Worm (Caenorhabditis elegans) whole organism, midembryonic: ENCODE results near the gene lim-4.

Experiments
- T22C8.4 ChIP-seq: fragments of 200-800 bp; sonication (Bioruptor generic); IDR thresholded peaks from 2 replicates; pipeline ENCODE4 v1.3.6; 2022; ENCODE audit warnings: missing genetic modification characterization, missing compliant biosample characterization
- cog-1 ChIP-seq: sonication (generic microtip); optimal IDR thresholded peaks from 2 replicates; lab custom pipeline; 2016; ENCODE audit warnings: missing genetic modification characterization, missing compliant biosample characterization
- flt-1 ChIP-seq: fragments of 200-800 bp; sonication (Bioruptor generic); IDR thresholded peaks from 2 replicates; pipeline ENCODE4 v1.3.6; 2022; ENCODE audit warnings: missing genetic modification characterization, missing compliant biosample characterization
- klf-2 ChIP-seq: fragments of 200-800 bp; sonication (Bioruptor generic); conservative IDR thresholded peaks from 2 replicates; pipeline ENCODE4 v1.3.6; 2022; ENCODE audit warnings: missing genetic modification reagents, missing genetic modification characterization, missing compliant biosample characterization
- med-1 ChIP-seq: sonication (generic microtip); optimal IDR thresholded peaks from 2 replicates; lab custom pipeline; 2017; ENCODE audit warnings: missing genetic modification characterization, mild to moderate bottlenecking, missing compliant biosample characterization, antibody characterized with exemption, missing genetic modification reagents; ENCODE audit not compliant: insufficient read depth
- ref-1 ChIP-seq: fragments of 200-800 bp; sonication (Bioruptor generic); conservative IDR thresholded peaks from 2 replicates; pipeline ENCODE4 v1.3.6; 2022; ENCODE audit warnings: missing genetic modification reagents, missing genetic modification characterization, missing compliant biosample characterization
- tab-1 ChIP-seq: fragments of 200-800 bp; sonication (Bioruptor generic); IDR thresholded peaks from 2 replicates; pipeline ENCODE4 v1.3.6; 2022; ENCODE audit warnings: missing genetic modification characterization, missing compliant biosample characterization
- ztf-23 ChIP-seq: fragments of 200-800 bp; sonication (Bioruptor generic); IDR thresholded peaks from 2 replicates; pipeline ENCODE4 v1.3.6; 2022; ENCODE audit warnings: missing genetic modification reagents, missing genetic modification characterization, missing compliant biosample characterization
- ztf-29 ChIP-seq: fragments of 200-800 bp; sonication (Bioruptor generic); IDR thresholded peaks from 2 replicates; pipeline ENCODE4 v1.3.6; 2022; ENCODE audit warnings: missing genetic modification reagents, missing genetic modification characterization, missing compliant biosample characterization

Gene lim-4

DNA sequence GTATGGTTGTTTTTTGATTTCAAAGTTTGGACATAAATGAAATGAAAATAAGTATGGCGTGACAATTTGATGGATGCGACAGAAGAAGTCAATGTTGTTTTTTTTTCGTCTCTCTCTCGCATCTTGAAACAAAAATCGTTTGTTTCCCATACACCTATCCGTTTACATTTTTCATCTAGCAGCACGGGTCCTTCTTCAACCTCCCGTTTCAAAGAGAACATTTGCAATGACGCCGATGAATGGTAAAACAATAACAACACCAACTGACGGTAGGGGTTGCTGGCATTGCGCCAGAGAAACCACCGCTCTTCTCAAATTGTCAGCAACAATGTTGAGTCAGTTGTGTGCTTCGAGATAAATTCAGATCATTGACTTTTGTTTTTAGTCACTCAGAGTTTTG is 34.2 kb downstream of the lim-4 start:
- TF ChIP-seq klf-2 (GFP tag; lab: Robert Waterston, UW) (no peak), T22C8.4 (no peak), ref-1 (GFP tag; lab: Robert Waterston, UW) (no peak), tab-1 (GFP tag; lab: Robert Waterston, UW) (no peak), cog-1 (tag; lab: Kevin White, UChicago) (no peak), med-1 (GFP tag; lab: Kevin White, UChicago) (no peak), flt-1 (GFP tag; lab: Robert Waterston, UW) (no peak), ztf-29 (no peak), ztf-23 (GFP tag; lab: Robert Waterston, UW) (no peak)

DNA sequence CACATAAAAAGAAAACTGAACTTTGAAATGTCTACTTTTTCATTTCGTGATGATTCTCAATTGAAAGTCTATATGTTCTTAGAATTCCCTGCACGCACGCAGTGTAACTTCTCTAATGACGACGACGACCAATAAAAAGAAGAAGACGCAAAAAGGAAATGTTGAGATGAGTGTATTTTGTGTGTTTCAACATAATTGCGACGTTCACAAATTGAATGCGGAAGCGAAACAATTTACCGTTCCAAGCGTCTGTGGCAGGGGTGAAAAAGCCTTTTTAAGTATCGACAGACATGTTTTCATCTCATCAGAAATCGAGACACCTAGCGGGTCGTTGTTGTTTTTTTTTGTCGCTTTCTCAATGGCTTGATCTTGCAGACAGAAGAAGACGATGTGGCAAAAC is 34.7 kb downstream of the lim-4 start:
- no peak for TF ChIP-seq flt-1 (GFP tag; lab: Robert Waterston, UW)
- TF ChIP-seq tab-1 (GFP tag; lab: Robert Waterston, UW), result no peak

DNA sequence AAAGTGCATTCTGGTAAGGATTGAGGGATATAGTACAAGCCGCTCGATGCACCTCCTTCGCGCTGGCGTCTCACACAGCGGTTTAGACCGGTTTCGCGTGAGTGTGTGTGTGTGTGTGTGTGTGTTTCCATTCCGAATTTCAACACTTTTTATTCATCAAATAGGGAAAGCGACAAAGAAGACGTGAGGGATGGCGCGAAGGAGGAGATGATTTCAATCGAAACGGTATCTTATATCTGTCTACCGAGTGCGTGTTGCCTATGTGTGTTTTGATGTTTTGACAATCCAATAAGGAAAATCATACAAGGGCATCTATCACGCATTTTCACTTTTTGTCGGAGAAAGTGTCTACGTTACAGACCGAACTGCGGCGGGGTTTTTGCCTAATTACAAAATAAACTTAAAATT is 35.6 kb downstream of the lim-4 start:
- TF ChIP-seq ztf-29 (no peak), ztf-23 (GFP tag; lab: Robert Waterston, UW) (no peak), tab-1 (GFP tag; lab: Robert Waterston, UW) (no peak), ref-1 (GFP tag; lab: Robert Waterston, UW) (no peak), flt-1 (GFP tag; lab: Robert Waterston, UW) (no peak), T22C8.4 (no peak), klf-2 (GFP tag; lab: Robert Waterston, UW) (no peak), med-1 (GFP tag; lab: Kevin White, UChicago) (no peak), cog-1 (tag; lab: Kevin White, UChicago) (no peak)

DNA sequence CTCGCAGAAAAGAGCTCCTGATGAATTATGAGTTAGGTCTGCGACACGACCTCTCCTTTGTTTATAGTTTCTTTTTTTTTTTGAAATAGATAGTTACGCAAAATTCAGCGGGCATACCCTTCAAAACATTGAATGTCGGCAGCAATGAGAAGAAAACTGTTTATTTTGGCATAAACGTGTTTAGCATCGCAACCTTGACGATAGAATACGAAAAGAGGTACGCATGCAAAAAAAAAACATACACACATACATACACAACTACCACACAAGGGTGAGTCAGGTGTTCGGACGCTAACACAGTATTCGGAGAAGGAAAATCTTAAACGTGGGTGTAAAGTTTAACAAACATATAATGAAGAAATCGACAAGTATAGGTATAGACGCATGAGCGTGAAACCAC is 37.7 kb downstream of the lim-4 start:
- TF ChIP-seq cog-1 (tag; lab: Kevin White, UChicago) (no peak), T22C8.4 (no peak), ztf-23 (GFP tag; lab: Robert Waterston, UW) (0 out of 2 replicates have a peak, but pooled peaks have one; percentile 30)

DNA sequence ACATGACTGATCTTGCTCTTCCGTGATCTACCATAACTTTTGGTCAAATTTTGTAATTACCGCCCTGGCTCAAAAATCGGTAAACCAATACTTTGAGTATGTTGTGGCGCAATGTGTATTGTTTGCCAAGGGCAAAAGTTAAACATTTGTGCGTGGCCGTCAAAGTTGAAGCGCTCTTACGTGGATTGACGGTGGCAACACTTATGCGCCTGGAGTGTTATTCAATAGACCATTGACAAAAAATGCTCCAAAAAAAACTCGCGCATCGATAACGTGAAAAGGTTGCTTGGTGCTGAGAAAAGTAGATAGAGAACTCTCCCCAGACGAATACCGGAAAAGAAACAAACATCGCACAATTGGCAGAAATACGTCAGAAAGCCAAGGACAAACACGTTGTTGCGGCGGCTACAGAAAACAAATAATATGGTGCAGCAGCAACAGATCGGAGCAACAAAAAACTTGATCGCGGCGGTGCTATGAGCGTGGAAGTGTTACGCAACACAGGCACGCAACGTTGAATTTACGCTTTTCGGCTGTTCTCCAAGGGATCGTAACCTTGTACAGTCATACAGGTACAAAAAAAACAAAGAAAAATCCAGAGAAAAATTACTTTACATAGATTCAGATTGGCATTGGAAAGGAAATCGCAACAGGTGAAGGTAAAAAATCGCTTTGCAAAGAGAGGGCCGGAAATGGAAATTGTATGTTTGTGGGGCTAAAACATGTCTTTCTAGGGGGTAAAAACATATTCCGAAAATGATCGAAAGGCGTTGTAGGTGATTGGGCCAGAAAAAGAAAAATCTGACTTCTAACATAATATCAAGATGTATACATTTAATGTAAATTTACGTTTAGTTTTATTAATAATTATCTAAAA is 39.1 kb downstream of the lim-4 start:
- no peak for TF ChIP-seq klf-2 (GFP tag; lab: Robert Waterston, UW)
- TF ChIP-seq ztf-29, result no peak
- no peak for TF ChIP-seq ztf-23 (GFP tag; lab: Robert Waterston, UW)
- no peak for TF ChIP-seq T22C8.4
- TF ChIP-seq cog-1 (tag; lab: Kevin White, UChicago), result no peak

DNA sequence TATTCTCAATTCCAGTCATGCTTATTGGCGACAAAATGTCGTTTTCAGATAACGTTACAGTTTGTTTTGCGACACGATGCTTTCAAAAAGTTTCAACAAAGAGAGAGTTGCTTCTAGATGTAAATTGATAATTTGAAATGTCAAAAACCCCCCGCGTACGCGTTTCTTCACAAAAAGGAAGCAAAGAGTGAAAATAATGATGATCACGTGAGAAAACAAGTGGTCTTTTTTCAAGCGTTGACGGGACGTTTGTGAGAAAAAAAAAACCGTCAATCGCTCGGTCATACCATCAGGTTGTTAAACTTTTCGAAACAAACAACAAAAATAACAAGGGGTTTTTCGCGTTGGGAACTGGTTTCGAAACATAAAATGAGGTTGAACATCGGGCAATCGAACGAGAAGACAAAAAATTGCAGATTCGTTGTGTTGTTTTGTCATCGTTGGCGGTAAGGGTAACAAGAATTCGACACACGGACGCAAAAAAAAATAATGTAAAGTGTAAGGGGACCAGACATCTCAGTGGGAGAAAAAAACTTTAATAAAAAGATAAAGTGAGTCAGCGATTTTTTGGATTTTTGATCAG is 41.2 kb downstream of the lim-4 start:
- TF ChIP-seq flt-1 (GFP tag; lab: Robert Waterston, UW) (no peak), med-1 (GFP tag; lab: Kevin White, UChicago) (no peak), T22C8.4 (no peak), cog-1 (tag; lab: Kevin White, UChicago) (no peak), ztf-29 (no peak), ref-1 (GFP tag; lab: Robert Waterston, UW) (no peak), tab-1 (GFP tag; lab: Robert Waterston, UW) (no peak), klf-2 (GFP tag; lab: Robert Waterston, UW) (no peak), ztf-23 (GFP tag; lab: Robert Waterston, UW) (no peak)

DNA sequence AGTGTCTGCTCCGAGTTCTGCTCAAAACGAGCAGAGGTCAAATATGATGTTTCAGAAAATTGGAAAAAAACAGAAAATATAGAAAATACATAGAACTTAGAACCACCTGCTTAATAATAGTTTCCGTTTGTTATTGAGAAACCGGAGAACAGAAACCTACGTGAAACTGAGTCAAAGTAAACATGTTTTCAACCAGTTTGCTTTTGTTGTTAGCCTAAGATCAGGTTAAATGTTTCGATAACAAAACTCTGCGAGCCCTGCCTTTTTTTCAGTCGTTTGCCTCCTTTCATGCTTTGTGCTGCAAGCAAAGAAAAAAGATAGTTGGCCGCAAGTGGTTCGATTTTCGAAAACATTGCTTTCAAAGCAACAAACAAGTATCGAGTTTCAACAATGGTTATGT is 42.5 kb downstream of the lim-4 start:
- no peak for TF ChIP-seq ztf-29
- TF ChIP-seq med-1 (GFP tag; lab: Kevin White, UChicago), result no peak
- TF ChIP-seq tab-1 (GFP tag; lab: Robert Waterston, UW), result no peak
- TF ChIP-seq T22C8.4, result no peak
- TF ChIP-seq flt-1 (GFP tag; lab: Robert Waterston, UW), result no peak
- TF ChIP-seq ref-1 (GFP tag; lab: Robert Waterston, UW), result no peak
- no peak for TF ChIP-seq cog-1 (tag; lab: Kevin White, UChicago)
- TF ChIP-seq ztf-23 (GFP tag; lab: Robert Waterston, UW), result no peak
- TF ChIP-seq klf-2 (GFP tag; lab: Robert Waterston, UW), result no peak

DNA sequence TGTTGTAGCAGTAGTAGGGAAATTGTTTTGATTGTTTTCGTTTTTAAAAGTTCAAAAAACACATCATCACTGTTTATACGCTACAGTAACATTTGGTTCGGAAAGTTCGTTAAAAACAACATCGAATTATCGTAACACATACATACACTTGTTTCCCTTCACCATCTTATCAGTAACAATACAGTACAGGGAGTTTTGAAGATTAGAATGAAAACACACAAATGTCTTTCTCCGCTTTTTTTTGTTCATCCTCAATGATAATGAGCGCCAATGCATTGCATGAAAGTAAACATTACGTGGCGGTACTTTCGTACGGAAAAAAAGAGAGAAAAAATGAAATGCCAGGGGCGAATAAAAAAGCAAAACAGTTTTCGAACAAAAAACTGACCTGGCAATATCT is 43.7 kb downstream of the lim-4 start:
- TF ChIP-seq T22C8.4 (no peak), klf-2 (GFP tag; lab: Robert Waterston, UW) (no peak), ztf-29 (no peak), tab-1 (GFP tag; lab: Robert Waterston, UW) (no peak), med-1 (GFP tag; lab: Kevin White, UChicago) (no peak), flt-1 (GFP tag; lab: Robert Waterston, UW) (no peak), cog-1 (tag; lab: Kevin White, UChicago) (no peak), ztf-23 (GFP tag; lab: Robert Waterston, UW) (no peak), ref-1 (GFP tag; lab: Robert Waterston, UW) (no peak)

DNA sequence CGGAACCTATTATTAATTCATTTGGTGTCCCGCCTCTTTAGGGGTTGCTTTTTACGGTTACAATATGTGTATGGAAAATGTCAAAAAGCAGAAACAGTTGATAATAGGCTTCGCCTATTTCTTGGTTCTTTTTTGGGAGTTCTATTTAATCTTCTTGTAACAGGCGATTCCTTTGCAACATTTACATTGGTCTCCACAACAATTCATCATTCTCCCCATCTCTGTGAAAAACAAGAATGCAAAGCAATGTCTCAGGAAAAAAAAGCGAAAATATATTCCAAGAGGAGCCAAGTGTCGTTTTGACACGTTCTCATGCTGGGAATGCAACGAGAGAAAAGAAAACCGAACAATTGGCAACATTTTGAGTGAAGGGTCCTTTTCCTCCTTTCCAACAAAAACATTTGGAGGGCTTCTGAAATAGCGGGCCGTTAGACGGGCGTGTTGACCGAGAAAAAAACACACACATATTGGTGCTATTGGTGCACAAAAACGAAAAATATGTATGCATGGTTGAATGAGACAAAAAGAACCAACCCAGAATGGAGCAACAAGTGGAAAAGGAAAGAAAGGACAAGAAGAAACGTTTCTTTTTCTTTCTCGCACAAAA is 44.6 kb downstream of the lim-4 start:
- TF ChIP-seq T22C8.4 (no peak), klf-2 (GFP tag; lab: Robert Waterston, UW) (no peak), ztf-23 (GFP tag; lab: Robert Waterston, UW) (no peak), ztf-29 (no peak), med-1 (GFP tag; lab: Kevin White, UChicago) (no peak), tab-1 (GFP tag; lab: Robert Waterston, UW) (no peak), cog-1 (tag; lab: Kevin White, UChicago) (no peak), flt-1 (GFP tag; lab: Robert Waterston, UW) (no peak), ref-1 (GFP tag; lab: Robert Waterston, UW) (no peak)
